Worm (Caenorhabditis elegans): ENCODE data around the gene fbxb-25.

fbxb-25 gene

DNA sequence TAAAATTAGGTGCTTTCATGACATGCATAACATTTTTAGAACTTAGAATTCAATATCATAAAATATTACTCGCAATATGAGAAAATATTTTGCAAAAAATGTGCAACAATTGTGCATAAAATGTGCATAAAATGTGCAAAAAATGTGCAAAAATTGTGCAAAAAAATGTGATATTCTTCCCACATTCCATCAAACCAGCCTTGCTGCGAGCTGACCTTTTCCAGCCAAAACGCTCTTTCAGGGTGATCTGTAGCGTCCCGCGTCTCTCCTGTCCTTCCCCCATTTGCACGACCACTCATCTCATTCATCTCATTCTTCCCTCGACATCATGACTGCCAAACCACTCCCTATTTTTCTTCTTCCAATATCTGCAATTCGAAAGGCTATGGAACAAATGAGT is 7.8 kb upstream of the fbxb-25 start, which contains the start of gene fbxb-17:
TSS of gene fbxb-17 (plus strand) at position 301 of the 400 bp plus-strand sequence.
- no peak for TF ChIP-seq F52B5.7 (tag; optimal IDR thresholded peaks at IDR 0.05)

DNA sequence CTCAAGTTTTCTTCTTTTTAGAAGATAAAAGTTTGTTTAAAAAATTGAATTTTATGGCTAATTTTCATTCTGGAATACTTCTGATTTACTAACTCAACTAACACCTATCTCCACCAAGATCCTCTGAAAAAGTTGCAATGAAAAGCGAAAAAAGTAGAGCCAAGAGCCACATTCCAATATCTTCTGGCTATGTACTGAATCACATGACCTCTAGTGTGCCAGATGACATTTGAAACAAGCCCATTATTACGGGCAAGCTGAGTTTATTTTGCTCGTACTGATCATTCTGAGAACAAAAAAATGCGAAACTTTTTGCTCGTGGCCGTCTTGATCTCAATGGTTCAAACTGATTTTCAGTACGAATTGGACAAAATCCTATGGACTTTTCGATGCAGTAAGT is 4.8 kb upstream of the fbxb-25 start, which contains the start of gene irld-36:
TSS of gene irld-36 (plus strand) at position 301 of the 400 bp plus-strand sequence.
- TF ChIP-seq madf-10 (tag; optimal IDR thresholded peaks at IDR 0.05) (no peak), egrh-3 (GFP tag; IDR thresholded peaks at IDR 0.05) (no peak), B0261.1 (tag; optimal IDR thresholded peaks at IDR 0.05) (no peak), F39B2.1 (GFP tag; IDR thresholded peaks at IDR 0.05) (no peak), cebp-2 (GFP tag; IDR thresholded peaks at IDR 0.05) (no peak), pbrm-1 (GFP tag; IDR thresholded peaks at IDR 0.05) (no peak), Y67H2A.10 (GFP tag; conservative IDR thresholded peaks at IDR 0.05) (no peak), aptf-3 (GFP tag; IDR thresholded peaks at IDR 0.05) (no peak), unc-130 (GFP tag; optimal IDR thresholded peaks at IDR 0.05) (no peak), lin-35 (GFP tag; optimal IDR thresholded peaks at IDR 0.05) (no peak), ets-4 (GFP tag; optimal IDR thresholded peaks at IDR 0.05) (no peak), atf-7 (tag; optimal IDR thresholded peaks at IDR 0.05) (no peak), attf-3 (GFP tag; conservative IDR thresholded peaks at IDR 0.05) (no peak), mel-28 (tag; optimal IDR thresholded peaks at IDR 0.05; ENCODE audit: borderline replicate concordance) (no peak), snpc-1.1 (tag; optimal IDR thresholded peaks at IDR 0.05; ENCODE audit: insufficient read depth) (no peak), ztf-6 (GFP tag; IDR thresholded peaks at IDR 0.05) (no peak)

DNA sequence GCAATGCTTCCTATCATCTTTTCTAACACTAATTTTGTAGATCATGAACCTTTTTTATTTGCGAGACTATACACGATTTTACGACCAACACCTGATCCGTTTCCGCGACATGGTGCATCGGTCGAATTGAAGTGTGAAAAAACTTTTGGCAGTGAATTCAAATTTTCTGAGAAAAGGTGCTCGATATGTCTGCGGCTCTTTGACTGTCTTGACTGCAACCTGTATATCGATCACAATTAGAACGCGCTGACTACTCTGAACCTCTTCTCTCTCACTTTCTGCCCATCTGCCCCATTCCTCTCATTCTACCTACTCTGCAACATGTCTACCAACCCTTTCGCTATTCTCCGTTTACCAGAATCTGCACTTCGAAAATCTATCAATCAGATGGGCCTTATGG is 1.6 kb upstream of the fbxb-25 start, which contains the start of gene fbxb-26:
TSS of gene fbxb-26 (plus strand) at position 301 of the 400 bp plus-strand sequence.
- TF ChIP-seq madf-10 (tag; optimal IDR thresholded peaks at IDR 0.05): no peak
- no peak for TF ChIP-seq egrh-3 (GFP tag; IDR thresholded peaks at IDR 0.05)
- no peak for TF ChIP-seq him-1 (tag; optimal IDR thresholded peaks at IDR 0.05)
- TF ChIP-seq akir-1 (GFP tag; optimal IDR thresholded peaks at IDR 0.05): no peak
- TF ChIP-seq let-526 (GFP tag; IDR thresholded peaks at IDR 0.05): no peak
- TF ChIP-seq F57A8.1 (GFP tag; optimal IDR thresholded peaks at IDR 0.05): no peak
- TF ChIP-seq F37B4.10 (GFP tag; IDR thresholded peaks at IDR 0.05): no peak
- TF ChIP-seq Y67H2A.10 (GFP tag; conservative IDR thresholded peaks at IDR 0.05): no peak
- TF ChIP-seq nfyb-1 (GFP tag; IDR thresholded peaks at IDR 0.05): no peak
- TF ChIP-seq ztf-22 (GFP tag; optimal IDR thresholded peaks at IDR 0.05): no peak
- no peak for TF ChIP-seq C17E4.6 (GFP tag; IDR thresholded peaks at IDR 0.05)
- no peak for TF ChIP-seq nhr-179 (tag; optimal IDR thresholded peaks at IDR 0.05)
- TF ChIP-seq egl-18 (GFP tag; IDR thresholded peaks at IDR 0.05): no peak
- TF ChIP-seq tlf-1 (GFP tag; optimal IDR thresholded peaks at IDR 0.05): no peak
- TF ChIP-seq F33H1.4 (GFP tag; IDR thresholded peaks at IDR 0.05): no peak
- no peak for TF ChIP-seq hlh-12 (tag; optimal IDR thresholded peaks at IDR 0.05)
- TF ChIP-seq Y53G8AR.9 (GFP tag; conservative IDR thresholded peaks at IDR 0.05): no peak
- no peak for TF ChIP-seq F10E7.11 (tag; optimal IDR thresholded peaks at IDR 0.05)

DNA sequence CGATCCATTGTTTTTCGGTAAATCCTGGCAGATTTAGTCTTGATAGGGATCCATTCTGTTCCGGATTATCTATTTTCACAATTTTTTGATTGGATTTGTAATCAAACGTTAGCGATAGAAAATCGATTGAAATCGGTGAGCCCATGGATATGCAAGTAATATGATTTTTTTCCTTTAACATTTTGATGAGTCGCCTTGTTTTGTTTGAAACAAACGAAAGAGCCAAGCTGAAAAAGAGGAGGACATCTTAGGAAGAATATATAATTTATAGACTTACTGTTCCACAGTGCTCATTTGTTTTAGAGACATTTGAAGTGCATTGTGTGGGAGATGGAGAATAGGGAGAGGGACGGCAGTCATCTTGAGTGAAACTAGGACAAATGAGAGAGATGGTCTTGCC is 5.0 kb downstream of the fbxb-25 start, which contains the start of the genes fbxb-18 and fbxb-19:
TSS of gene fbxb-18 (minus strand) at position 101 of the 400 bp plus-strand sequence.
TSS of gene fbxb-19 (minus strand) at position 369 of the 400 bp plus-strand sequence.
- TF ChIP-seq snpc-3.4 (tag; optimal IDR thresholded peaks at IDR 0.05) (no peak), let-607 (tag; optimal IDR thresholded peaks at IDR 0.05) (no peak), Y95B8A.8 (GFP tag; IDR thresholded peaks at IDR 0.05) (no peak), cebp-1 (GFP tag; IDR thresholded peaks at IDR 0.05) (no peak), cebp-1 (tag; optimal IDR thresholded peaks at IDR 0.05) (no peak), nhr-120 (GFP tag; IDR thresholded peaks at IDR 0.05) (no peak), attf-3 (GFP tag; conservative IDR thresholded peaks at IDR 0.05) (no peak)
